Worm (Caenorhabditis elegans): ENCODE results near the gene ttr-19.

Gene ttr-19

DNA sequence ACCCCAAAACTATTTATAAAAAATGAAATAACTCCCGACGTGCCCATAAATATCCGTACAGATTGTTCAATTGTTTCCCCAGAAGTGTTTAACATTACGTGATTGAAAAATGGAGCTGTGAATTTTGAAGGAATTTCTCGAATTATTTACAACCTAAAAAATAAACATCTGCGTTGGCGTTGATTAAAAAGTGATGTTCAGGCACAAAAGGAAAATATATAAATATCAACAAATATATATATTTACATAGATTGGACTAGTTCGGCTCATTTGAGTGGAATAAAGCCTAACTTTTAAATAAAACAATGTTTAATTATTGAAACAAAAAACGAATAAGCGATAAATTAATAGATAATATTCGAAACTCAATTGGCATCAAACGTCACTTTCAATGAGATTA, 33.2 kb upstream of the ttr-19 start, which contains the start of gene sri-18:
Gene sri-18 (minus strand): TSS at position 101 of the 400 bp plus-strand sequence.
- no peak for TF ChIP-seq M03D4.4 (tag; optimal IDR thresholded peaks at IDR 0.05)
- TF ChIP-seq ceh-39 (tag; optimal IDR thresholded peaks at IDR 0.05), result no peak
- no peak for TF ChIP-seq nhr-12 (tag; optimal IDR thresholded peaks at IDR 0.05)
- no peak for TF ChIP-seq tbx-8 (GFP tag; optimal IDR thresholded peaks at IDR 0.05)
- no peak for TF ChIP-seq bed-3 (GFP tag; optimal IDR thresholded peaks at IDR 0.05)
- TF ChIP-seq nhr-76 (tag; optimal IDR thresholded peaks at IDR 0.05), result no peak
- no peak for TF ChIP-seq ham-2 (GFP tag; optimal IDR thresholded peaks at IDR 0.05)
- no peak for TF ChIP-seq zip-8 (tag; optimal IDR thresholded peaks at IDR 0.05)
- no peak for TF ChIP-seq snpc-4 (tag; optimal IDR thresholded peaks at IDR 0.05)
- no peak for TF ChIP-seq lin-13 (tag; optimal IDR thresholded peaks at IDR 0.05)
- no peak for TF ChIP-seq pha-4 (tag; optimal IDR thresholded peaks at IDR 0.05)
- no peak for TF ChIP-seq unc-62 (GFP tag; optimal IDR thresholded peaks at IDR 0.05)
- TF ChIP-seq hlh-1 (tag; optimal IDR thresholded peaks at IDR 0.05), result no peak
- no peak for TF ChIP-seq mab-5 (tag; optimal IDR thresholded peaks at IDR 0.05)
- no peak for TF ChIP-seq lsy-2 (tag; optimal IDR thresholded peaks at IDR 0.05)
- TF ChIP-seq nhr-28 (tag; optimal IDR thresholded peaks at IDR 0.05), result no peak
- no peak for TF ChIP-seq ztf-11 (tag; optimal IDR thresholded peaks at IDR 0.05)
- no peak for TF ChIP-seq flh-1 (GFP tag; optimal IDR thresholded peaks at IDR 0.05)
- no peak for TF ChIP-seq blmp-1 (tag; optimal IDR thresholded peaks at IDR 0.05)
- TF ChIP-seq mls-2 (tag; optimal IDR thresholded peaks at IDR 0.05), result no peak

DNA sequence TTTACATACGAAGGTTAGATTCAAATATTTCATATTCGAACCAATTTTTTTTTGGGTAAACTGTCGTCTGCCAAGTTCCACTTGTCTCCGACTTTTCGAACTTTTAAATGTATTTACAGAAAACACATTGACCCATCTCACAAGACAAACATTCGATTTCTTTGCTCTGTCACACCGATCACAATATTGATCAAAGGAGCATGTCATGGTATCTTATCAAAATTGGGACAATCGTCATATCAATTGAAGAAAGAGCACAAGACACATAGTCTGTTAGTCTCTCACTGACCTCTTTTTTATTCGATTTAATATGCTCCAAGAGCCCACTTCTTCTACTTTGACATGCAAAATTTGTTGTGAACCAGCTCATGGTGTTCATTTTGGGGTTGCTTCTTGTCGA, 28.8 kb upstream of the ttr-19 start, which contains the start of gene nhr-232:
Gene nhr-232 (plus strand): TSS at position 121 of the 400 bp plus-strand sequence.
- no peak for TF ChIP-seq mep-1 (tag; optimal IDR thresholded peaks at IDR 0.05)
- TF ChIP-seq lsy-2 (tag; optimal IDR thresholded peaks at IDR 0.05), result no peak
- no peak for TF ChIP-seq mab-5 (tag; optimal IDR thresholded peaks at IDR 0.05)
- no peak for TF ChIP-seq sptf-1 (tag; optimal IDR thresholded peaks at IDR 0.05)
- no peak for TF ChIP-seq ztf-11 (tag; optimal IDR thresholded peaks at IDR 0.05)

DNA sequence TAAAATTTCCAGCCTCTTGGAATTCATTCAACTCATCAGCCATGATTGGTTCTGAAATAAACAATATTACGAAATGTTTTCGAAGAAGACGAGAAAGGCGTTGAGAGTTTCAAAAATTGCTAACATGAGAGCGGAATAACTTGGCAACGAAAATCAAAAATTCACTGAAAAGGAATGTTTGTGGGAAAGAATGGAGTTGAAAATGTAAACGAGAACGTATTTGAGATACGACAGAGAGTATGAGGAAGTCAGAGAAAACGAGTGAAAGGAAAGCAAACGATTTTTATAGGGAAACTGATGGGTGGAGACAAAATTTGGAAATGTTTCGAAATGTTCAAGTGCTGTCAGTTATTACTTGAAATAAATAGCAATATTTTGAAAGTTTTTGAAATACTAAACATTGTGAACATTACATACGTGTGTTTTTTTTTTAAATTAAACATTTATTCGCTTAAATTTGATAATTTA, 27.8 kb upstream of the ttr-19 start, which contains the start of gene rop-1:
Gene rop-1 (minus strand): TSS at position 51 of the 468 bp plus-strand sequence.
- no peak for TF ChIP-seq unc-62 (GFP tag; optimal IDR thresholded peaks at IDR 0.05)

ce11 chrV:10252682-10253081, 25.4 kb upstream of the ttr-19 start:
- TF ChIP-seq ces-1 (GFP tag; optimal IDR thresholded peaks at IDR 0.05) (no peak), nhr-76 (tag; optimal IDR thresholded peaks at IDR 0.05) (no peak), hlh-1 (tag; optimal IDR thresholded peaks at IDR 0.05) (no peak), mep-1 (tag; optimal IDR thresholded peaks at IDR 0.05) (no peak), pha-4 (tag; optimal IDR thresholded peaks at IDR 0.05) (no peak), mls-2 (tag; optimal IDR thresholded peaks at IDR 0.05) (no peak), snpc-4 (tag; optimal IDR thresholded peaks at IDR 0.05) (no peak), blmp-1 (tag; optimal IDR thresholded peaks at IDR 0.05) (no peak), lin-13 (tag; optimal IDR thresholded peaks at IDR 0.05) (no peak), cnd-1 (tag; optimal IDR thresholded peaks at IDR 0.05) (no peak), bed-3 (GFP tag; optimal IDR thresholded peaks at IDR 0.05) (no peak), nhr-12 (tag; optimal IDR thresholded peaks at IDR 0.05) (no peak), unc-39 (tag; optimal IDR thresholded peaks at IDR 0.05) (no peak), ceh-83 (GFP tag; optimal IDR thresholded peaks at IDR 0.05) (no peak), unc-62 (GFP tag; optimal IDR thresholded peaks at IDR 0.05) (no peak), lsy-2 (tag; optimal IDR thresholded peaks at IDR 0.05) (no peak)

ce11 chrV:10249515-10249914, 22.3 kb upstream of the ttr-19 start:
- no peak for TF ChIP-seq bed-3 (GFP tag; optimal IDR thresholded peaks at IDR 0.05)
- TF ChIP-seq nhr-28 (tag; optimal IDR thresholded peaks at IDR 0.05), result no peak
- no peak for TF ChIP-seq elt-3 (tag; optimal IDR thresholded peaks at IDR 0.05)
- no peak for TF ChIP-seq ceh-39 (tag; optimal IDR thresholded peaks at IDR 0.05)

DNA sequence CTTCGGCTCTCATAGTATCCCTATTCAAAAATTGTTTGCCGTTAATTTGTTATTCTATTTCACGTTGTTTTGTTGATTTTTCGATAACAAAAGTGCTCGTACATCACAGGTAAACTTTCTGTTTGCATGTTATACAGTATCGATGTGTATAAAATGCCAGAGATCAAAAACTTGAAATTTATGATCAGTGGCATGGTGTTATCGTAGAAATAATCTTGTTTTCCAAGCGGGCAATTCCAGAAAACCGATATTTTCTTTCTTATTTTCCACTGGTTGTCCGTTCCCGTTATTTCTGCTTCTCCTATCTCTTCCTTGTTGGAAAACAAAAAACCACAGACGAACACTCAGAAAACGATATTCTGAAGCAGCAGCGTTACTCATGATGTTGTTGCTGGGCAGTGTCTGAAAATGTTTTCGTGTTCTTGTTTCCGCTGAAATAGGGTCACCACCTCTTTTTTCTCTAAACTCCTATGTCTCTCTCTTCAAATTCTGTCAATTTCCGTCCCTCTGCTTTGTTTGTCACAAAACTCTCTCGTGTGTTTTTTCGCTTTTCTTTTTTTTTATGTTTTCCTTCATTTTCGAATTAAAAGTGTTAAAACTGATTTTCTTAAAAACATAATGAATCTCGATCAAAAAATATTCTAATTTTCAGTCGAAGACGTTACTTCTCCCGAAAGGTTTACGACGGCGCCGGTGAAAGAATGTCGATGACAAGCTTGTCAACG, 21.2 kb upstream of the ttr-19 start, which contains the start of gene akt-1:
Gene akt-1 (plus strand): TSS at position 651 of the 725 bp plus-strand sequence.
- no peak for TF ChIP-seq mep-1 (tag; optimal IDR thresholded peaks at IDR 0.05)
- no peak for TF ChIP-seq sptf-1 (tag; optimal IDR thresholded peaks at IDR 0.05)
- no peak for TF ChIP-seq lsy-2 (tag; optimal IDR thresholded peaks at IDR 0.05)
- TF ChIP-seq bed-3 (GFP tag; optimal IDR thresholded peaks at IDR 0.05), result no peak
- no peak for TF ChIP-seq unc-120 (tag; optimal IDR thresholded peaks at IDR 0.05; ENCODE audit: poor library complexity, severe bottlenecking)
- TF ChIP-seq elt-1 (tag; optimal IDR thresholded peaks at IDR 0.05; ENCODE audit: borderline replicate concordance, insufficient read depth), result no peak
- no peak for TF ChIP-seq ztf-11 (tag; optimal IDR thresholded peaks at IDR 0.05)
